Worm (Caenorhabditis elegans) whole organism, midembryonic: Measurements from ENCODE around the gene C26H9A.3.

Experiments
- T22C8.4 ChIP-seq: fragments of 200-800 bp; sonication (Bioruptor generic); IDR thresholded peaks from 2 replicates; pipeline ENCODE4 v1.3.6; 2022; ENCODE audit warnings: missing genetic modification characterization, missing compliant biosample characterization
- flt-1 ChIP-seq: fragments of 200-800 bp; sonication (Bioruptor generic); IDR thresholded peaks from 2 replicates; pipeline ENCODE4 v1.3.6; 2022; ENCODE audit warnings: missing genetic modification characterization, missing compliant biosample characterization
- ztf-23 ChIP-seq: fragments of 200-800 bp; sonication (Bioruptor generic); IDR thresholded peaks from 2 replicates; pipeline ENCODE4 v1.3.6; 2022; ENCODE audit warnings: missing genetic modification reagents, missing genetic modification characterization, missing compliant biosample characterization

- TF ChIP-seq flt-1 (GFP tag; lab: Robert Waterston, UW): no peak
- TF ChIP-seq ztf-23 (GFP tag; lab: Robert Waterston, UW): no peak
- TF ChIP-seq T22C8.4: no peak
Measured at ce11 chrIV:12617934-12618333, 21.3 kb downstream of the C26H9A.3 start.
